Fruit fly (Drosophila melanogaster) S2 (cell line): ENCODE measurements around the gene CG43345.

ENCODE experiments used
- CG8478 ChIP-seq: fragments of >200 bp; optimal IDR thresholded peaks from 2 replicates; lab custom pipeline; 2018
- CTCF ChIP-seq, 2 experiments: fragments of >200 bp; optimal IDR thresholded peaks; 2 replicates each; lab custom pipeline; 2018

Gene CG43345

dm6 chr2L:21168295-21169159 lies at the start of gene CG43345, which contains the start of the genes mAcon1 and CG43346:
CG43345 (minus strand) TSS chr2L:21168581.
mAcon1 (plus strand) TSS chr2L:21168570.
CG43346 (minus strand) TSS chr2L:21168581.
- TF ChIP-seq CG8478 (no peak), CTCF (optimal IDR thresholded peaks at IDR 0.05; lab: Kevin White, UChicago) (no peak)

DNA sequence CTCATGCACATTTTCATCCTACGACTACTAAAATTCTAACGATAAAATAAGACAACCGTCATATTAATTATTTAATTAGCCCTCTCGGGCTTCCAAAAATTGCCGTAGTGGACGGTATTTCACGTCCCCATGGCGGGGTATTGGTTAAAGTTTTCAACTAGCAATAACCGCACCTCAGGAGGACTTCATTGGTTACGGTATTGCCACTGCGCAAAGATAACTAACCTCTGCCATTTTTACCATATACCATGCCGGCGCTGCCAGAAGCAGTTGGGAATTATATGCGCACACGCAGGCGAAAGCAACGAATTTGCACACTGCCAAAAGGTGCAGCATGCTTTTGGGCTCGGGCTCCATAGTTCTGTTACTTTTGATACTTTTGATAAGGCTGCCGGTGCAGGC lies 46.6 kb upstream of the CG43345 start:
- TF ChIP-seq CG8478 = no peak
- no peak for TF ChIP-seq CTCF (optimal IDR thresholded peaks at IDR 0.05; lab: Kevin White, UChicago)

DNA sequence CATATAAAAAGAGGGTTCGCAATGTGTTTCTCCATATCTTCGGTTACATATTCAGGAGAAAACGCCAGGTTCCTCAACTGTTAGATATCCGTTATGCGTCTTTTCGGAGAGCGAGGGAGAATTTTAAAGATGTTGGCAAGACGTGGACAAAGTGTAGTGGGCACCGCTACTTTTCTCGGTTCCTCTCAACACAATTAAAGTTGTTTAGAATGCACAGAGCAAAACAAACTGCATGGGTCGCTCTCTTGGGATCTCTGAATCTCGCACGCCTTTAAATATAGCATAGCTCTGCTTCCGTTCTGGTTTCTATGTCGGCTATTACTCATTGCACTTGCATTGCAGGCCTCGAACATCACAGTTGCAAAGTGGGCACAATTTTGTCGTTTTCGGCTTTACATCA lies 37.8 kb upstream of the CG43345 start, which contains the start of gene clumsy:
Gene clumsy, plus strand, starts transcription at position 301 of the 400 bp plus-strand sequence.
- TF ChIP-seq CG8478 (no peak), CTCF (optimal IDR thresholded peaks at IDR 0.05; lab: Kevin White, UChicago) (no peak)

DNA sequence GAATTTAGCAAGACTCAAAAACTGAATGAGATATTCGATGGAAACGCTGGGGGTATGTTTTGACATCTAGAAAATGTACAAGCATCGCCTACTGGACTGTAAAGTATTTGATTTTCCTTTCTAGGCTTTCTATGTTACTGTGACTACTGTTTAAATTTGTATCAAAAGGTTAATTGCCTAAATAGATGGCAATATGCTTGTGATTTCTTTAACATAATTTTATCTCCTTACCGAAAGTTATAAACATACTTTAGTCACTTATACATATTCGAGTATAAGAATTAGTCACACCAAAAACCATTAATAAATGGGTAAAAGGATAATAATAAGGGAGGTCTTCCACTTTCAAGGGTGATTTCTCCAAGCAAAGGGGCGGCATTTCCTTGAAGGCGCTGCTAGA lies 34.3 kb upstream of the CG43345 start, which contains the start of gene CG31988:
Gene CG31988, minus strand, starts transcription at position 101 of the 400 bp plus-strand sequence.
- TF ChIP-seq CG8478 = no peak
- no peak for TF ChIP-seq CTCF (optimal IDR thresholded peaks at IDR 0.05; lab: Kevin White, UChicago)

- TF ChIP-seq CTCF (optimal IDR thresholded peaks at IDR 0.05; lab: Kevin White, UChicago) (no peak), CG8478 (no peak)
Observed at dm6 chr2L:21200275-21200674, 31.9 kb upstream of the CG43345 start, which contains the start of gene CG31624. CG31624 (minus strand) TSS chr2L:21200375.

dm6 chr2L:21198633-21199264 lies 30.4 kb upstream of the CG43345 start, which contains the start of gene Ret:
Ret (minus strand) TSS chr2L:21198762.
- TF ChIP-seq CTCF (optimal IDR thresholded peaks at IDR 0.05; lab: Kevin White, UChicago) = no peak
- no peak for TF ChIP-seq CG8478

- TF ChIP-seq CTCF (optimal IDR thresholded peaks at IDR 0.05; lab: Kevin White, UChicago) (no peak), CG8478 (no peak)
Observed at dm6 chr2L:21197178-21197577, 28.8 kb upstream of the CG43345 start.

dm6 chr2L:21196511-21196910 lies 28.1 kb upstream of the CG43345 start:
- TF ChIP-seq CG8478 (no peak), CTCF (optimal IDR thresholded peaks at IDR 0.05; lab: Kevin White, UChicago) (no peak)

dm6 chr2L:21195331-21195730 lies 26.9 kb upstream of the CG43345 start:
- TF ChIP-seq CG8478 (no peak), CTCF (optimal IDR thresholded peaks at IDR 0.05; lab: Kevin White, UChicago) (no peak)

DNA sequence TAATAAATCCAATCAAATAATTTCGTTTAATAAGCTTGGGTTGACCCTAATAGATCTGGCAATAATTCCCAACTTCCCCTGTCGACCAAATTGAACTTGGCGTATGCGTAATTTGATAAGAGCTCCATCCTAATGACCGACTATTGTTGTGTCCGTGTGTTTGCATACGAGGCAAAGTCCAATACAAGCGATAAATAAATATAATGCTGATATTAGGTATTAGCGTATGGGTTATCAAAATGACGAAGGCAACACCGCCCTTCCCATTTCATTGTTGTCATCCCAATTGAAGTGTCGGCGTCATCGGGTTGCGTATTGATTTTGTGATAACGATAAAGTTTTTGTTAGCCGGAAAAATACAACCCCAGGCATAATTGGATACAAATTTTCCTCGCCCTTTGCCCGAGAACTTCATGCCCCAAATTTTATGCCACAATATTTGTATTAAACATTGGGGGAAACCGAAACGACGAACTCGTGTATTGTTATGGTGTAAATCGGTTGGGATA lies 20.9 kb upstream of the CG43345 start:
- TF ChIP-seq CG8478 (no peak), CTCF (optimal IDR thresholded peaks at IDR 0.05; lab: Kevin White, UChicago) (no peak)

dm6 chr2L:21187753-21188152 lies 19.4 kb upstream of the CG43345 start:
- TF ChIP-seq CTCF (optimal IDR thresholded peaks at IDR 0.05; lab: Kevin White, UChicago) = no peak
- no peak for TF ChIP-seq CG8478

DNA sequence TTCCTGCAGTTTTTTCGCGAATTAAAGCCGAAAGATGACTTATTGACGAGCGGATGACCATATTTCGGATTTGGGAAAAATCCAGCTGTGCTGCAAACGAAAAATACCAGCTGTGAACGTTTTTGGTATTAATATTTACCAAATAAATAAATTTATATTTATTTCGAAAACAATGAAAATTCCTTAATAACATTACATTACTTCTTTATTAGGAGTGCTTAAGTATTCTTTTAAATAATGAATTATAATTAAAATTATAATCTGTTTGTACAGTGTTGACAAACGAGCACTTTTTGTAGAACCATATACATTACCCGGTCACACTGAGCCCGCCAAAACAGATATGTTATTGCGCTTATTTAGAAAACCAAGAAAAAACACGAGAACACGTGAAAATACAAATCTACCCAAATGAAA lies 11.2 kb upstream of the CG43345 start, which contains the start of the genes bur and Mcm10:
Gene bur, minus strand, starts transcription at position 69 of the 417 bp plus-strand sequence.
Gene Mcm10, plus strand, starts transcription at position 319 of the 417 bp plus-strand sequence.
- TF ChIP-seq CG8478 = no peak
- no peak for TF ChIP-seq CTCF (optimal IDR thresholded peaks at IDR 0.05; lab: Kevin White, UChicago)

dm6 chr2L:21179217-21179520 lies 10.8 kb upstream of the CG43345 start:
- TF ChIP-seq CG8478 (no peak), CTCF (optimal IDR thresholded peaks at IDR 0.05; lab: Kevin White, UChicago) (no peak)

DNA sequence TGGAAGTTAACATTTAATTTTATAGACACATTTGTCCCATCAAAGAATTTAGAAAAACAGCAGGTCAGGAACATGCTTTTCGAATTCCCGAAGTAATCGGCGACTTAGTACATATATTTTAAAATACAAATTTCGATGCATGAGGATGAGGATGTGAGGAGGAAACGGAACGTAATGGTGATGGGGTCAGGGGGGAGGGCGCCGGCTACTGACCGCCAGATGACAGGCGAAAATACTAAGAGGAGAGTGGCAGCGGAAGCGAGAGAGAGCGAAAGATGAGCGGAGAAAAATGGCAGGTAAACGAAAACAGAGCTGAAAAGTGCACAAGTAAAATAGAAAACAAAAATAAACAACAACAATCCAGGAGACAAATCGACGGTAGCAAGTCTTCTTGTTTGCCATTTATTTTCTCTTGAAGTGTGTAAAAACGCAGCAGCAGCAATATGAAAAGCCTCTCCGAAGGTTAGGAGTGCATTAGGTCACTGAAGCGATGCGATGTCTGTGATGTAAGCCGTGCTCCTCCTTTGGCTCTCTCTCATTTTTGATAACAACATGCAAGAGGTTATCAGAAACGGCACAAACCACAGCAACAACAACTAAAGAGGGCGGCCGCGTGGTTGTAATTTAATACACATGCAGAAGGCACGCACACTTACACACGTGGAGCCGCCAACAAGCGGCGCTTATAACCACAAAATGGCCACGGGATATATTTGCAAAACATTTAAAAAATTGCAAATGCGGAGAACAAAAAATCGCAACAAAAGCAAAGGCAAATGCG lies 10.2 kb upstream of the CG43345 start:
- no peak for TF ChIP-seq CTCF (optimal IDR thresholded peaks at IDR 0.05; lab: Kevin White, UChicago)
- TF ChIP-seq CG8478 = no peak

DNA sequence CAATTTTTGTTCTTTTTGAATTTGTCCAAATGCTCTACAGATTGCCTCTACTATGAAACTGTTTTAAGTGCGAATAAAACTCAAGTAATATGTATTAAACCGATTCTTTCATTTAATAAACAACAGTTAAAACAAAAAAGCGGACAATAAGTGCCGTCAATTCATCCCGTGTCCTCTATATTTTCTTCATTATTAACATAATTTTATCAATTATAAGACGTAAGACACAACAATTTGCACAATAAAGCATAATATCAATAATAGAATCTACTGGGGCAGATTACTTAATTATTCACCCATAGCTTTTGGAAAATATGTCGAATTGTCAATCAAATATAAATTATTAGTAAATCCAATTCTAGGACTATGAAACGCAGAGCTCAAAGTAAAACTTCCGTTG lies 4.5 kb upstream of the CG43345 start, which contains the start of gene CG31627:
Gene CG31627, plus strand, starts transcription at position 301 of the 400 bp plus-strand sequence.
- no peak for TF ChIP-seq CTCF (optimal IDR thresholded peaks at IDR 0.05; lab: Kevin White, UChicago)
- no peak for TF ChIP-seq CG8478
